Worm (Caenorhabditis elegans) whole organism, young adult: Measurements from ENCODE around the gene fbxb-91.

Experiments
- C06A6.2 ChIP-seq: fragments of 200-800 bp; sonication (Bioruptor generic); conservative IDR thresholded peaks from 2 replicates; pipeline ENCODE4 v1.3.6; 2022; ENCODE audit warnings: missing genetic modification characterization, missing compliant biosample characterization
- F23B12.7 ChIP-seq: sonication (generic microtip); optimal IDR thresholded peaks from 2 replicates; lab custom pipeline; 2017; ENCODE audit warnings: missing genetic modification characterization, mild to moderate bottlenecking, missing compliant biosample characterization, antibody characterized with exemption, moderate library complexity; ENCODE audit not compliant: insufficient read depth
- F55B11.4 ChIP-seq: sonication (generic microtip); optimal IDR thresholded peaks from 2 replicates; lab custom pipeline; 2016; ENCODE audit warnings: missing compliant biosample characterization, missing genetic modification characterization, borderline replicate concordance; ENCODE audit not compliant: insufficient read depth
- F57C9.4 ChIP-seq: sonication (generic microtip); optimal IDR thresholded peaks from 2 replicates; lab custom pipeline; 2017; ENCODE audit warnings: mild to moderate bottlenecking, missing genetic modification characterization, missing compliant biosample characterization
- K12H6.12 ChIP-seq: fragments of 200-800 bp; sonication (Bioruptor generic); optimal IDR thresholded peaks from 2 replicates; lab custom pipeline; 2018; ENCODE audit warnings: mild to moderate bottlenecking, missing genetic modification characterization, missing compliant biosample characterization
- T07F8.4 ChIP-seq: sonication (generic microtip); optimal IDR thresholded peaks from 2 replicates; lab custom pipeline; 2016; ENCODE audit warnings: mild to moderate bottlenecking, missing genetic modification characterization, moderate library complexity, missing compliant biosample characterization
- Y53F4B.3 ChIP-seq: fragments of 200-800 bp; sonication (Bioruptor generic); IDR thresholded peaks from 2 replicates; pipeline ENCODE4 v1.3.6; 2022; ENCODE audit warnings: missing genetic modification reagents, missing genetic modification characterization, missing compliant biosample characterization
- Y53G8AR.9 ChIP-seq: fragments of 200-800 bp; sonication (Bioruptor generic); conservative IDR thresholded peaks from 2 replicates; pipeline ENCODE4 v1.3.6; 2022; ENCODE audit warnings: missing genetic modification reagents, missing genetic modification characterization, missing compliant biosample characterization
- Y67H2A.10 ChIP-seq: fragments of 200-800 bp; sonication (Bioruptor generic); conservative IDR thresholded peaks from 2 replicates; pipeline ENCODE4 v1.3.6; 2022; ENCODE audit warnings: missing genetic modification reagents, missing genetic modification characterization, missing compliant biosample characterization
- Y79H2A.3 ChIP-seq: fragments of 200-800 bp; sonication (Bioruptor generic); conservative IDR thresholded peaks from 2 replicates; pipeline ENCODE4 v1.3.6; 2022; ENCODE audit warnings: missing genetic modification reagents, missing genetic modification characterization, missing compliant biosample characterization
- Y95B8A.8 ChIP-seq: fragments of 200-800 bp; sonication (Bioruptor generic); IDR thresholded peaks from 2 replicates; pipeline ENCODE4 v1.3.6; 2022; ENCODE audit warnings: missing genetic modification reagents, missing genetic modification characterization, missing compliant biosample characterization
- ZK185.1 ChIP-seq: sonication (generic microtip); optimal IDR thresholded peaks from 2 replicates; lab custom pipeline; 2016; ENCODE audit warnings: mild to moderate bottlenecking, missing genetic modification characterization, missing compliant biosample characterization; ENCODE audit not compliant: poor library complexity, severe bottlenecking
- aptf-3 ChIP-seq: fragments of 200-800 bp; sonication (Bioruptor generic); IDR thresholded peaks from 2 replicates; pipeline ENCODE4 v1.3.6; 2022; ENCODE audit warnings: missing genetic modification characterization, missing compliant biosample characterization
- atf-7 ChIP-seq: sonication (generic microtip); optimal IDR thresholded peaks from 2 replicates; lab custom pipeline; 2017; ENCODE audit warnings: mild to moderate bottlenecking, missing genetic modification characterization, missing compliant biosample characterization
- cebp-2 ChIP-seq: fragments of 200-800 bp; sonication (Bioruptor generic); IDR thresholded peaks from 2 replicates; pipeline ENCODE4 v1.3.6; 2022; ENCODE audit warnings: missing genetic modification characterization, missing compliant biosample characterization
- die-1 ChIP-seq: sonication (generic microtip); optimal IDR thresholded peaks from 2 replicates; lab custom pipeline; 2016; ENCODE audit warnings: missing genotype, mild to moderate bottlenecking, missing genetic modification characterization, missing compliant biosample characterization
- dpl-1 ChIP-seq: fragments of 150-350 bp; optimal IDR thresholded peaks from 2 replicates; lab custom pipeline; 2014; ENCODE audit warnings: missing biosample characterization, missing genetic modification reagents, missing genetic modification characterization
- efl-1 ChIP-seq: fragments of 150-350 bp; optimal IDR thresholded peaks from 2 replicates; lab custom pipeline; 2014; ENCODE audit warnings: missing biosample characterization, missing genetic modification reagents, missing genetic modification characterization
- gei-17 ChIP-seq: fragments of 200-800 bp; sonication (Bioruptor generic); optimal IDR thresholded peaks from 2 replicates; lab custom pipeline; 2018; ENCODE audit warnings: mild to moderate bottlenecking, missing genetic modification characterization, missing compliant biosample characterization
- hmg-1.2 ChIP-seq: fragments of 200-800 bp; sonication (Bioruptor generic); IDR thresholded peaks from 2 replicates; pipeline ENCODE4 v1.3.6; 2022; ENCODE audit warnings: missing genetic modification reagents, missing genetic modification characterization, missing compliant biosample characterization
- lin-35 ChIP-seq, 3 experiments: fragments of 150-350 bp in 2 of 3; sonication (generic microtip) in 1 of 3; optimal IDR thresholded peaks; 2 replicates each; lab custom pipeline; 2014 to 2018; ENCODE audit warnings: missing biosample characterization in 3 of 3, missing genetic modification characterization in 3 of 3, missing genetic modification reagents in 3 of 3
- lin-40 ChIP-seq: sonication (generic microtip); optimal IDR thresholded peaks from 2 replicates; lab custom pipeline; 2016; ENCODE audit warnings: missing genetic modification characterization, mild to moderate bottlenecking, missing compliant biosample characterization, missing genotype, missing genetic modification reagents
- lir-1 ChIP-seq: fragments of 200-800 bp; sonication (Bioruptor generic); conservative IDR thresholded peaks from 2 replicates; pipeline ENCODE4 v1.3.6; 2022; ENCODE audit warnings: missing genetic modification reagents, missing genetic modification characterization, missing compliant biosample characterization
- lsl-1 ChIP-seq: fragments of 200-800 bp; sonication (Bioruptor generic); optimal IDR thresholded peaks from 2 replicates; lab custom pipeline; 2018; ENCODE audit warnings: mild to moderate bottlenecking, missing genetic modification characterization, moderate library complexity, missing compliant biosample characterization
- madf-6 ChIP-seq: fragments of 200-800 bp; sonication (Bioruptor generic); IDR thresholded peaks from 2 replicates; pipeline ENCODE4 v1.3.6; 2022; ENCODE audit warnings: missing genetic modification reagents, missing genetic modification characterization, missing compliant biosample characterization
- madf-8 ChIP-seq: fragments of 200-800 bp; sonication (Bioruptor generic); conservative IDR thresholded peaks from 2 replicates; pipeline ENCODE4 v1.3.6; 2022; ENCODE audit warnings: missing genetic modification reagents, missing genetic modification characterization, missing compliant biosample characterization
- nfyb-1 ChIP-seq: fragments of 200-800 bp; sonication (Bioruptor generic); IDR thresholded peaks from 2 replicates; pipeline ENCODE4 v1.3.6; 2022; ENCODE audit warnings: missing genetic modification reagents, missing genetic modification characterization, missing compliant biosample characterization
- nhr-80 ChIP-seq: sonication (generic microtip); optimal IDR thresholded peaks from 2 replicates; lab custom pipeline; 2016; ENCODE audit warnings: missing genetic modification characterization, missing compliant biosample characterization
- nhr-90 ChIP-seq: sonication (generic microtip); optimal IDR thresholded peaks from 2 replicates; lab custom pipeline; 2016; ENCODE audit warnings: missing genotype, mild to moderate bottlenecking, missing genetic modification characterization, missing compliant biosample characterization
- snpc-3.4 ChIP-seq: sonication (generic microtip); optimal IDR thresholded peaks from 2 replicates; lab custom pipeline; 2017; ENCODE audit warnings: missing genetic modification characterization, mild to moderate bottlenecking, missing compliant biosample characterization, antibody characterized with exemption, moderate library complexity, missing genotype, missing genetic modification reagents
- sptf-2 ChIP-seq: fragments of 200-800 bp; sonication (Bioruptor generic); optimal IDR thresholded peaks from 2 replicates; lab custom pipeline; 2018; ENCODE audit warnings: mild to moderate bottlenecking, missing genetic modification characterization, missing compliant biosample characterization
- tbp1 ChIP-seq: fragments of 200-800 bp; sonication (Bioruptor generic); optimal IDR thresholded peaks from 2 replicates; lab custom pipeline; 2018; ENCODE audit warnings: mild to moderate bottlenecking, missing genetic modification characterization, missing compliant biosample characterization
- unc-62 ChIP-seq: fragments of 150-350 bp; optimal IDR thresholded peaks from 2 replicates; lab custom pipeline; 2014; ENCODE audit warnings: missing biosample characterization, missing genetic modification reagents, missing genetic modification characterization
- xnd-1 ChIP-seq: sonication (generic microtip); optimal IDR thresholded peaks from 2 replicates; lab custom pipeline; 2016; ENCODE audit warnings: missing genotype, missing genetic modification reagents, missing genetic modification characterization, missing compliant biosample characterization
- zfh-2 ChIP-seq: fragments of 200-800 bp; sonication (Bioruptor generic); conservative IDR thresholded peaks from 2 replicates; pipeline ENCODE4 v1.3.6; 2022; ENCODE audit warnings: missing genetic modification reagents, missing genetic modification characterization, missing compliant biosample characterization
- ztf-22 ChIP-seq: fragments of 200-800 bp; sonication (Bioruptor generic); optimal IDR thresholded peaks from 2 replicates; lab custom pipeline; 2018; ENCODE audit warnings: mild to moderate bottlenecking, missing genetic modification characterization, moderate library complexity, missing compliant biosample characterization

fbxb-91 gene

DNA sequence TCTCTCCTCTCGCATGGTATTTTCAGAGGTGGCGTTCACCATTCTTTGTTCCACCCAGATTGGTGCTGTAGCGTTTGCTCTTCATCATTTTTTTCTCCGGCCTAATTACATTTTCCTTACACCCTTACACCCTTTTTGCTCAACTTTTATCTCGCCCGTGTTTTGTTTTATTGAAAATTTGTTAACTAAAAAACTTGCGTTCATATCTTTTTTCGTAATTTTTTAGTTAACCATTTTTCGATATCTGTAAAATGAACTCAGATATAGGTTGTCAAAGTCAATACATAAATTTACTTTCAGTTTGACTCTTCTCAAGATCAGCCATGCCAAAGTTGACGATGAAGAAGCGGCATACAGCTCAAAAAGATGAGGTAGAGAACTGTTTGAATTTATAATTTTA lies 9.0 kb downstream of the fbxb-91 start, which contains the start of gene F12E12.1 (continued):
- TF ChIP-seq madf-8 (GFP tag; lab: Robert Waterston, UW) (no peak), zfh-2 (GFP tag; lab: Robert Waterston, UW) (no peak)

DNA sequence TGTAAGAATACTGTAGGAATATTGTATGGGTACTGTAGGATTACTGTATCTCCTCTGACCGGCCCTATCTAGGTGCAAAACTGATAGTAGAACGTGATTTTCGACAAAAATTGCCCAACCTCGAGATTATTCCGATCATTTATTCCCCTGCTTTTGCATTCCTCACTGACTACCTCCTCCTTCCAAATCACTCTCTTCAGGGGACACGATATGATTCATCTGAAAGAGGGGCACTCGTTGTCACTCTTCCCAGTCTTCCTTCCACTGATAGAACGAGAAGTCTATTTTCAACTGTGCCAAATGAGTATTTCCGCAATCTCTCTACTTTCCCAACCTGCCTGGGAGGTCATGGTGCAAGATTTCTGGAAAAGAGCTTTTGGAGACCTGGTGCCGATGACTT lies 10.9 kb downstream of the fbxb-91 start, which contains the start of gene F12E12.2:
Gene F12E12.2 (plus strand): TSS at position 301 of the 400 bp plus-strand sequence.
- TF ChIP-seq cebp-2 (GFP tag; lab: Robert Waterston, UW), result no peak
- TF ChIP-seq unc-62 (GFP tag; lab: Kevin White, UChicago), result no peak
- no peak for TF ChIP-seq lin-35 (GFP tag; optimal IDR thresholded peaks at IDR 0.05; lab: Kevin White, UChicago)
- TF ChIP-seq ZK185.1 (tag; lab: Kevin White, UChicago), result no peak
- TF ChIP-seq Y95B8A.8 (GFP tag; lab: Robert Waterston, UW), result no peak
- no peak for TF ChIP-seq sptf-2 (GFP tag; lab: Kevin White, UChicago)
- no peak for TF ChIP-seq lin-40 (tag; lab: Kevin White, UChicago)
- TF ChIP-seq atf-7 (tag; lab: Kevin White, UChicago), result no peak
- TF ChIP-seq die-1 (tag; lab: Kevin White, UChicago), result no peak
- no peak for TF ChIP-seq tbp1
- TF ChIP-seq hmg-1.2 (GFP tag; lab: Robert Waterston, UW), result no peak
- no peak for TF ChIP-seq Y79H2A.3 (GFP tag; lab: Robert Waterston, UW)
- TF ChIP-seq F23B12.7 (tag; lab: Kevin White, UChicago), result no peak

DNA sequence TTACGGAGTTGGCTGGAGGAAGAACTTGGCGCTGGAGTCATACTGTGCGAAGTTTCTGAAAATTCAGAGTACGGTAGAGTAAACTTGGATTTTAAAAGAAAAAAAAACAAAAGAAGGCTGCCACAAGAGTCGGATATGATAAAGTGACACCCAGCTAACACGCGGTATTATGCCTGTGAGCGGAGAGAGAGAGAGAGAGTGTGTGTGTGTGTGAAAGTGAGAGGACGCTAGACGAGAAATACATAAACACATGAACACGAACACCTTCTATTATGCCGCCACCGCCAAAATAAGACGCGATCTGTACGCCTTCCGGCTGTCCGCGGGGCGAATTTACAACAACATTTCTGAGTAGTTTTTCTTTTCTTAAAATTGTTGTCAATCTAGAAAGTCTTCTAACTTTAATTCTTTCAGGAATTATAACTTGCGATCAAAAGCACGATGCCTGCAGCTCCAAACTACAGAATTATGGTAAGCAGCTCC lies 13.7 kb downstream of the fbxb-91 start, which contains the start of gene F12E12.6:
Gene F12E12.6 (minus strand): TSS at position 51 of the 483 bp plus-strand sequence.
- no peak for TF ChIP-seq nhr-80
- no peak for TF ChIP-seq F57C9.4 (tag; lab: Kevin White, UChicago)
- peak; percentile 7 for TF ChIP-seq dpl-1
- TF ChIP-seq gei-17, result no peak
- TF ChIP-seq T07F8.4 (tag; lab: Kevin White, UChicago), result no peak
- no peak for TF ChIP-seq Y53F4B.3 (GFP tag; lab: Robert Waterston, UW)
- no peak for TF ChIP-seq Y95B8A.8 (GFP tag; lab: Robert Waterston, UW)
- TF ChIP-seq Y53G8AR.9 (GFP tag; lab: Robert Waterston, UW), result no peak
- TF ChIP-seq K12H6.12, result no peak
- no peak for TF ChIP-seq xnd-1
- TF ChIP-seq efl-1 (GFP tag; lab: Kevin White, UChicago), result peak; percentile 57
- TF ChIP-seq lir-1 (GFP tag; lab: Robert Waterston, UW), result no peak
- no peak for TF ChIP-seq Y67H2A.10 (GFP tag; lab: Robert Waterston, UW)
- no peak for TF ChIP-seq lsl-1 (GFP tag; lab: Kevin White, UChicago)
- TF ChIP-seq aptf-3, result no peak
- TF ChIP-seq zfh-2 (GFP tag; lab: Robert Waterston, UW), result no peak
- no peak for TF ChIP-seq atf-7 (tag; lab: Kevin White, UChicago)
- peak; percentile 27; the same call in 1 of the 2 replicates for TF ChIP-seq madf-8 (GFP tag; lab: Robert Waterston, UW)
- peak; percentile 58 for TF ChIP-seq madf-6 (GFP tag; lab: Robert Waterston, UW)
- no peak for TF ChIP-seq ztf-22 (GFP tag; lab: Kevin White, UChicago)
- TF ChIP-seq hmg-1.2 (GFP tag; lab: Robert Waterston, UW), result peak; percentile 33; the same call in 1 of the 2 replicates
- TF ChIP-seq nfyb-1 (GFP tag; lab: Robert Waterston, UW), result no peak
- TF ChIP-seq Y79H2A.3 (GFP tag; lab: Robert Waterston, UW), result no peak
- no peak for TF ChIP-seq F55B11.4 (tag; lab: Kevin White, UChicago)
- TF ChIP-seq snpc-3.4 (tag; lab: Kevin White, UChicago), result no peak
- TF ChIP-seq C06A6.2 (GFP tag; lab: Robert Waterston, UW), result no peak
- no peak for TF ChIP-seq nhr-90
